Worm (Caenorhabditis elegans) whole organism, L2 larva: ENCODE data around the gene pfas-1.

Source experiments
- ceh-82 ChIP-seq: fragments of 150-350 bp; optimal IDR thresholded peaks from 2 replicates; lab custom pipeline; 2014; ENCODE audit warnings: missing biosample characterization, missing genetic modification characterization
- elt-1 ChIP-seq: fragments of 150-350 bp; optimal IDR thresholded peaks from 2 replicates; lab custom pipeline; 2014; ENCODE audit warnings: missing biosample characterization, missing genetic modification characterization
- nhr-10 ChIP-seq: sonication (generic microtip); optimal IDR thresholded peaks from 2 replicates; lab custom pipeline; 2017; ENCODE audit warnings: missing biosample characterization, missing genetic modification characterization
- nhr-11 ChIP-seq: fragments of 150-350 bp; optimal IDR thresholded peaks from 2 replicates; lab custom pipeline; 2014; ENCODE audit warnings: missing biosample characterization, missing genetic modification characterization
- nhr-25 ChIP-seq: fragments of 150-350 bp; sonication (generic microtip); optimal IDR thresholded peaks from 3 replicates; lab custom pipeline; 2014; ENCODE audit warnings: missing biosample characterization, missing genetic modification characterization

- TF ChIP-seq ceh-82 (no peak), nhr-10 (tag; lab: Kevin White, UChicago) (no peak), nhr-25 (tag; lab: Kevin White, UChicago) (no peak), nhr-11 (tag; lab: Kevin White, UChicago) (no peak), elt-1 (no peak)
Measured at ce11 chrIII:4687134-4687533, 44.0 kb upstream of the pfas-1 start.
